Worm (Caenorhabditis elegans): ENCODE data around the gene W05H9.4.

W05H9.4 gene

ce11 chrX:6221097-6221496 lies 42.4 kb upstream of the W05H9.4 start:
- TF ChIP-seq nhr-237 (tag; optimal IDR thresholded peaks at IDR 0.05) (no peak), zip-8 (tag; optimal IDR thresholded peaks at IDR 0.05) (no peak), bed-3 (GFP tag; optimal IDR thresholded peaks at IDR 0.05) (no peak), ceh-39 (tag; optimal IDR thresholded peaks at IDR 0.05) (no peak), ces-1 (GFP tag; optimal IDR thresholded peaks at IDR 0.05) (no peak), mls-2 (tag; optimal IDR thresholded peaks at IDR 0.05) (no peak), ztf-11 (tag; optimal IDR thresholded peaks at IDR 0.05) (no peak), sem-2 (GFP tag; optimal IDR thresholded peaks at IDR 0.05) (no peak), flh-1 (GFP tag; optimal IDR thresholded peaks at IDR 0.05) (no peak), nhr-12 (tag; optimal IDR thresholded peaks at IDR 0.05) (no peak), hlh-1 (tag; optimal IDR thresholded peaks at IDR 0.05) (no peak), lsy-2 (tag; optimal IDR thresholded peaks at IDR 0.05) (no peak), elt-3 (tag; optimal IDR thresholded peaks at IDR 0.05) (no peak), ham-2 (GFP tag; optimal IDR thresholded peaks at IDR 0.05) (no peak), mab-5 (tag; optimal IDR thresholded peaks at IDR 0.05) (no peak), nhr-76 (tag; optimal IDR thresholded peaks at IDR 0.05) (no peak), sptf-1 (tag; optimal IDR thresholded peaks at IDR 0.05) (no peak), ceh-43 (GFP tag; optimal IDR thresholded peaks at IDR 0.05) (no peak)

- TF ChIP-seq lin-13 (tag; optimal IDR thresholded peaks at IDR 0.05) (peak; percentile 28), tbx-8 (GFP tag; optimal IDR thresholded peaks at IDR 0.05) (no peak), flh-1 (GFP tag; optimal IDR thresholded peaks at IDR 0.05) (no peak), lsy-2 (tag; optimal IDR thresholded peaks at IDR 0.05) (no peak), sptf-1 (tag; optimal IDR thresholded peaks at IDR 0.05) (no peak), blmp-1 (tag; optimal IDR thresholded peaks at IDR 0.05) (no peak), unc-62 (GFP tag; optimal IDR thresholded peaks at IDR 0.05) (peak; percentile 96), ces-1 (GFP tag; optimal IDR thresholded peaks at IDR 0.05) (no peak), ceh-43 (GFP tag; optimal IDR thresholded peaks at IDR 0.05) (no peak), drap-1 (GFP tag; optimal IDR thresholded peaks at IDR 0.05) (no peak), cnd-1 (tag; optimal IDR thresholded peaks at IDR 0.05) (peak; percentile 82), mls-2 (tag; optimal IDR thresholded peaks at IDR 0.05) (no peak), elt-1 (tag; optimal IDR thresholded peaks at IDR 0.05; ENCODE audit: borderline replicate concordance, insufficient read depth) (no peak), ceh-39 (tag; optimal IDR thresholded peaks at IDR 0.05) (no peak), lin-32 (GFP tag; optimal IDR thresholded peaks at IDR 0.05) (peak; percentile 28), nhr-28 (tag; optimal IDR thresholded peaks at IDR 0.05) (no peak), nhr-2 (tag; optimal IDR thresholded peaks at IDR 0.05) (no peak), pha-4 (tag; optimal IDR thresholded peaks at IDR 0.05) (no peak), bed-3 (GFP tag; optimal IDR thresholded peaks at IDR 0.05) (no peak), unc-39 (tag; optimal IDR thresholded peaks at IDR 0.05) (no peak), elt-3 (tag; optimal IDR thresholded peaks at IDR 0.05) (no peak), mab-5 (tag; optimal IDR thresholded peaks at IDR 0.05) (peak; percentile 82), zip-8 (tag; optimal IDR thresholded peaks at IDR 0.05) (no peak), unc-120 (tag; optimal IDR thresholded peaks at IDR 0.05; ENCODE audit: poor library complexity, severe bottlenecking) (peak; percentile 72), ztf-11 (tag; optimal IDR thresholded peaks at IDR 0.05) (no peak), snpc-4 (tag; optimal IDR thresholded peaks at IDR 0.05) (no peak), nhr-76 (tag; optimal IDR thresholded peaks at IDR 0.05) (no peak), hlh-1 (tag; optimal IDR thresholded peaks at IDR 0.05) (peak; percentile 93), sem-2 (GFP tag; optimal IDR thresholded peaks at IDR 0.05) (no peak), ceh-83 (GFP tag; optimal IDR thresholded peaks at IDR 0.05) (no peak), M03D4.4 (tag; optimal IDR thresholded peaks at IDR 0.05) (no peak)
Measured at ce11 chrX:6224841-6225240, 38.6 kb upstream of the W05H9.4 start.

DNA sequence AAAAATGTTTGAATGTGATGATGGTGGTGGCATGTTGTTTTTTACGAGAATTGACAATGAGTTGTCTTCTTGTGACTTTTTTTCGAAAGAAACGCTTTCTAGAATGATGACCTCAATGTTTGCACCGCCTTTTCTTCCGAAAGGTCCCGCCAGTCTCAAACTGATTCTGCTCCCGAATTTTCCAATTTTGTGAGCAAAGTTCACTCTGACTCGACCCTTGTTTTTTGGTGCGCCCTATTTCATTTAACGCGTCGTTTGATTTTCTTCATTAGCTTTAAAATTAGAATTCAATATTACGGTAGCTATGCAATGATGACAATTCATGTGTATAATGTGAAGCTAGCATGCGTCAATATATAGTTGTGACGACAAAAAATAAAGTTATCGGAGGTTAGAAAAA lies 32.8 kb upstream of the W05H9.4 start, which contains the start of gene lite-1:
TSS of gene lite-1 (minus strand) at position 101 of the 400 bp plus-strand sequence.
- no peak for TF ChIP-seq pha-4 (tag; optimal IDR thresholded peaks at IDR 0.05)
- no peak for TF ChIP-seq nhr-28 (tag; optimal IDR thresholded peaks at IDR 0.05)
- TF ChIP-seq nhr-237 (tag; optimal IDR thresholded peaks at IDR 0.05) = no peak
- TF ChIP-seq lsy-2 (tag; optimal IDR thresholded peaks at IDR 0.05) = no peak
- no peak for TF ChIP-seq ceh-39 (tag; optimal IDR thresholded peaks at IDR 0.05)
- no peak for TF ChIP-seq cnd-1 (tag; optimal IDR thresholded peaks at IDR 0.05)
- TF ChIP-seq sptf-1 (tag; optimal IDR thresholded peaks at IDR 0.05) = no peak
- TF ChIP-seq zip-8 (tag; optimal IDR thresholded peaks at IDR 0.05) = no peak
- TF ChIP-seq mep-1 (tag; optimal IDR thresholded peaks at IDR 0.05) = no peak

Measured in whole organism, mixed stage, embryonic.